Worm (Caenorhabditis elegans): Measurements from ENCODE around the gene srh-134.

srh-134 gene

DNA sequence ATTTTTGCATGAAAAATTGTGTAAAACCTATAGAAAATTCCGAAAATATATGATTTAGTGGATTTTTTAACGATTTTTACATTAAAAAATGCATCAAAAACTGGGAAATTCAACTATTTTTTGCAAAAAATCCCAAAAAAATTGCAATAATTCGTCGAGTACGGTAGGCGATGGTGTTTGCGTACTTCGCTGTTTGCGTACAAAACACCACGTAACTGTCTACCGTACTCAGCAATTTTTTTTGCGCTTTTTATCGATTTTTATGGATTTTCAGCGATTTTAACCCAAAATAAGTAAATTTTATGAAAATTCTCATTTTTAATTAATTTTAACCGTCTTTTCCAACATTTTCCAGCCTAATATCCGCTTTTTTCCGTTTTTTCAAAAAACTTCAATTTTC, 34.2 kb downstream of the srh-134 start:
- TF ChIP-seq hmg-1.2 (GFP tag; IDR thresholded peaks at IDR 0.05) (no peak), lsy-27 (tag; optimal IDR thresholded peaks at IDR 0.05; ENCODE audit: borderline replicate concordance, insufficient read depth) (no peak), rec-8 (tag; optimal IDR thresholded peaks at IDR 0.05) (no peak), lsl-1 (GFP tag; optimal IDR thresholded peaks at IDR 0.05) (peak; percentile 87), D2030.7 (GFP tag; IDR thresholded peaks at IDR 0.05) (peak; percentile 50; the same call in 1 of the 2 replicates)

DNA sequence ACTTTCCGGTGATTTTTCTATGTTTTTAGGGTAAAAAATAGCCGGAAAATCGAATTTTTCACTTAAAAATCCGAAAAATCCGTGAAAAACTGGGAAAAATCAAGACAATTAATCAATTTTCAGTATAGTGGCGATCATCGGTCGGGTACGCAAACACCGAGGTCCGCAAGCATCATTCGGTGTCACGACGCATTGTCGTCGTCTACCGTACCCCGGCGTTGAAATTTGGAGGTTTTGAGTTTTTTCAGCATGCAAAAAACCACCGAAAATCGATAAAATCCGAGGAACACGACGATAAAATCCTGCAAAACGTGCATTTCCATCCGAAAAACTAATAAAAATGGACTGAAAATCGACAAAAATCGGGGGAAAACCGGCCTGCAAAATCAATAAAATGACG, 35.4 kb downstream of the srh-134 start:
- TF ChIP-seq dpl-1 (GFP tag; optimal IDR thresholded peaks at IDR 0.05) (no peak), lag-1 (GFP tag; IDR thresholded peaks at IDR 0.05) (no peak), Y56A3A.18 (GFP tag; IDR thresholded peaks at IDR 0.05) (no peak), dox-1 (GFP tag; IDR thresholded peaks at IDR 0.05) (no peak), pbrm-1 (GFP tag; IDR thresholded peaks at IDR 0.05) (no peak), nhr-80 (tag; optimal IDR thresholded peaks at IDR 0.05) (no peak), tbp1 (GFP tag; optimal IDR thresholded peaks at IDR 0.05) (peak; percentile 3), B0019.2 (GFP tag; conservative IDR thresholded peaks at IDR 0.05) (no peak), nhr-27 (tag; optimal IDR thresholded peaks at IDR 0.05) (no peak), D2030.7 (GFP tag; IDR thresholded peaks at IDR 0.05) (peak; percentile 44; the same call in 1 of the 2 replicates), mcd-1 (GFP tag; IDR thresholded peaks at IDR 0.05) (peak; percentile 57), attf-6 (GFP tag; IDR thresholded peaks at IDR 0.05) (no peak), ets-4 (GFP tag; optimal IDR thresholded peaks at IDR 0.05) (no peak), F52B5.7 (tag; optimal IDR thresholded peaks at IDR 0.05) (no peak), lsl-1 (GFP tag; optimal IDR thresholded peaks at IDR 0.05) (peak; percentile 78), K12H6.12 (tag; optimal IDR thresholded peaks at IDR 0.05) (no peak), ama-1 (optimal IDR thresholded peaks at IDR 0.05) (no peak), ama-1 (GFP tag; optimal IDR thresholded peaks at IDR 0.05) (no peak), fkh-3 (tag; optimal IDR thresholded peaks at IDR 0.05) (no peak), zim-3 (tag; optimal IDR thresholded peaks at IDR 0.05) (no peak), ceh-27 (GFP tag; optimal IDR thresholded peaks at IDR 0.05) (no peak), snpc-1.3 (tag; optimal IDR thresholded peaks at IDR 0.05; ENCODE audit: insufficient read depth) (no peak), dpff-1 (tag; optimal IDR thresholded peaks at IDR 0.05) (no peak), lin-26 (GFP tag; IDR thresholded peaks at IDR 0.05) (no peak), snpc-4 (GFP tag; optimal IDR thresholded peaks at IDR 0.05) (no peak), snpc-4 (tag; optimal IDR thresholded peaks at IDR 0.05) (peak in 1 of 4 experiments; percentile 30), xnd-1 (tag; optimal IDR thresholded peaks at IDR 0.05) (no peak), attf-5 (GFP tag; optimal IDR thresholded peaks at IDR 0.05) (peak; percentile 32)

ce11 chrV:17979789-17980188, 37.3 kb downstream of the srh-134 start, which contains the start of gene snx-6:
Gene snx-6 (minus strand): TSS chrV:17980082.
- TF ChIP-seq ceh-100 (GFP tag; IDR thresholded peaks at IDR 0.05): no peak
- TF ChIP-seq madf-6 (GFP tag; IDR thresholded peaks at IDR 0.05): no peak
- TF ChIP-seq hrde-1 (tag; optimal IDR thresholded peaks at IDR 0.05; ENCODE audit: borderline replicate concordance): no peak
- TF ChIP-seq repo-1 (tag; optimal IDR thresholded peaks at IDR 0.05): no peak
- TF ChIP-seq dpl-1 (GFP tag; optimal IDR thresholded peaks at IDR 0.05): no peak
- TF ChIP-seq nhr-90 (tag; optimal IDR thresholded peaks at IDR 0.05): no peak
- TF ChIP-seq ztf-18 (tag; optimal IDR thresholded peaks at IDR 0.05): no peak
- TF ChIP-seq him-1 (tag; optimal IDR thresholded peaks at IDR 0.05): no peak
- TF ChIP-seq snpc-3.4 (tag; optimal IDR thresholded peaks at IDR 0.05): no peak
- TF ChIP-seq bed-2 (GFP tag; IDR thresholded peaks at IDR 0.05): no peak
- TF ChIP-seq egl-44 (GFP tag; IDR thresholded peaks at IDR 0.05): no peak
